Fruit fly (Drosophila melanogaster) Kc167 (cell line): ENCODE data around the gene brun.

Source experiments
- Myc ChIP-seq: fragments of >200 bp; optimal IDR thresholded peaks from 2 replicates; lab custom pipeline; 2017; ENCODE audit warnings: missing external identifiers
- Sin3A ChIP-seq: fragments of >200 bp; optimal IDR thresholded peaks from 2 replicates; lab custom pipeline; 2018; ENCODE audit warnings: missing external identifiers
- h ChIP-seq: fragments of >200 bp; optimal IDR thresholded peaks from 3 replicates; lab custom pipeline; 2018; ENCODE audit warnings: missing external identifiers
- insv ChIP-seq: fragments of >200 bp; optimal IDR thresholded peaks from 3 replicates; lab custom pipeline; 2018; ENCODE audit warnings: missing external identifiers
- psq ChIP-seq: fragments of >200 bp; optimal IDR thresholded peaks from 2 replicates; lab custom pipeline; 2017; ENCODE audit warnings: missing external identifiers
- ttk ChIP-seq: sonication (Bioruptor generic); optimal IDR thresholded peaks from 2 replicates; lab custom pipeline; 2017; ENCODE audit warnings: missing external identifiers

DNA sequence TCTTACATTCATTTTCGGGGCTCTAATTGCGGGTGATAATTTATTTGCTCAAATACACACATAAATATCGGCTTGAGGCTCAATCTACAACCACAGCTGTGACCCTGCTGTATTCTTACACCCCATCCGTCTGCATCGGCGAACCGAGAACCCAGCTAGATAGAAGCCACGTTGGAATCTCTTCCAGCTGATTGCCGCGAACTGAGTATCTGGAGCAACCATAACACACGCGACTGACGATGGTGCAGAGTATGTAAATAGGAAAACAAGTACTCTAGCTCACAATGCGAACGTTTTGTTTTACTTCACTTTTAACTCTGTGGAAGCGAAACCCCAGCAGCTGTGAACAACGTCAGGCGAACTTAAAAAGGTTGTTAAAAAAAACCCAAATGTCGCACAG lies 8.4 kb upstream of the brun start:
- TF ChIP-seq h (no peak), Sin3A (lab: Kevin White, UChicago) (no peak), psq (lab: Kevin White, UChicago) (no peak), insv (lab: Kevin White, UChicago) (no peak), Myc (no peak), ttk (lab: Kevin White, UChicago) (no peak)
